Fruit fly (Drosophila melanogaster) whole organism, embryonic: ENCODE measurements around the gene CG4020.
A peak's percentile ranks its signal among the peaks of the same experiment; 100 is the strongest.

Experiments
- B-H2 ChIP-seq: fragments of 200-800 bp; sonication (Bioruptor generic); optimal IDR thresholded peaks from 2 replicates; lab custom pipeline; 2018; ENCODE audit warnings: missing biosample characterization, mild to moderate bottlenecking, missing genetic modification characterization
- BEAF-32 ChIP-seq: fragments of 200-800 bp; sonication (Bioruptor generic); optimal IDR thresholded peaks from 3 replicates; lab custom pipeline; 2017; ENCODE audit warnings: missing biosample characterization, missing genetic modification characterization, mild to moderate bottlenecking, moderate library complexity, missing genetic modification reagents
- CG10543 ChIP-seq: fragments of 200-800 bp; sonication (Bioruptor generic); optimal IDR thresholded peaks from 3 replicates; lab custom pipeline; 2017; ENCODE audit warnings: missing biosample characterization, mild to moderate bottlenecking, missing genetic modification characterization, moderate library complexity
- CG11696 ChIP-seq: fragments of 200-800 bp; sonication (Bioruptor generic); IDR thresholded peaks from 2 replicates; pipeline ENCODE4 v1.3.6; 2022; ENCODE audit warnings: missing biosample characterization, missing genetic modification characterization
- CG17328 ChIP-seq: fragments of 200-800 bp; sonication (Bioruptor generic); IDR thresholded peaks from 2 replicates; pipeline ENCODE4 v1.3.6; 2022; ENCODE audit warnings: missing biosample characterization, missing genetic modification characterization
- CG2129 ChIP-seq: fragments of 200-800 bp; sonication (Bioruptor generic); IDR thresholded peaks from 2 replicates; pipeline ENCODE4 v1.3.6; 2022; ENCODE audit warnings: missing biosample characterization, missing genetic modification characterization; ENCODE audit not compliant: partially characterized antibody
- CG30020 ChIP-seq: fragments of 200-800 bp; optimal IDR thresholded peaks from 2 replicates; lab custom pipeline; 2019; ENCODE audit warnings: missing biosample characterization, mild to moderate bottlenecking, missing genetic modification characterization, moderate library complexity
- CG31388 ChIP-seq: fragments of 200-800 bp; sonication (Bioruptor generic); optimal IDR thresholded peaks from 2 replicates; lab custom pipeline; 2016; ENCODE audit warnings: missing biosample characterization, missing genetic modification characterization
- CG34224 ChIP-seq: fragments of 200-800 bp; sonication (Bioruptor generic); IDR thresholded peaks from 3 replicates; pipeline ENCODE4 v1.3.6; 2022; ENCODE audit warnings: missing biosample characterization, missing genetic modification characterization; ENCODE audit not compliant: partially characterized antibody
- CG3995 ChIP-seq: fragments of 200-800 bp; sonication (Bioruptor generic); optimal IDR thresholded peaks from 3 replicates; lab custom pipeline; 2016; ENCODE audit warnings: missing biosample characterization, missing genetic modification characterization
- CG6791 ChIP-seq: fragments of 200-800 bp; sonication (Bioruptor generic); IDR thresholded peaks from 3 replicates; pipeline ENCODE4 v1.3.6; 2022; ENCODE audit warnings: missing biosample characterization, missing genetic modification characterization; ENCODE audit not compliant: partially characterized antibody
- Doc3 ChIP-seq: fragments of 200-800 bp; sonication (Bioruptor generic); IDR thresholded peaks from 3 replicates; pipeline ENCODE4 v1.3.6; 2022; ENCODE audit warnings: missing biosample characterization, missing genetic modification characterization; ENCODE audit not compliant: partially characterized antibody
- Drgx ChIP-seq: fragments of 200-800 bp; sonication (Bioruptor generic); IDR thresholded peaks from 2 replicates; pipeline ENCODE4 v1.3.6; 2022; ENCODE audit warnings: missing biosample characterization, missing genetic modification characterization
- E2f2 ChIP-seq: fragments of 200-800 bp; sonication (Bioruptor generic); IDR thresholded peaks from 2 replicates; pipeline ENCODE4 v1.3.6; 2022; ENCODE audit warnings: missing biosample characterization, missing genetic modification characterization
- GATAe ChIP-seq: fragments of 200-800 bp; sonication (Bioruptor generic); conservative IDR thresholded peaks from 2 replicates; pipeline ENCODE4 v1.3.6; 2022; ENCODE audit warnings: missing biosample characterization, missing genetic modification characterization
- HLH4C ChIP-seq: fragments of 200-800 bp; sonication (Bioruptor generic); IDR thresholded peaks from 3 replicates; pipeline ENCODE4 v1.3.6; 2022; ENCODE audit warnings: missing biosample characterization, missing genetic modification characterization; ENCODE audit not compliant: partially characterized antibody
- Hr51 ChIP-seq, 2 experiments: fragments of 200-800 bp; sonication (Bioruptor generic); optimal IDR thresholded peaks; 2 replicates in 1 of 2; 3 replicates in 1 of 2; lab custom pipeline; 2016 to 2018; ENCODE audit warnings: missing biosample characterization in 2 of 2, missing genetic modification characterization in 2 of 2, mild to moderate bottlenecking in 1 of 2, moderate library complexity in 1 of 2
- MBD-R2 ChIP-seq: fragments of 200-800 bp; sonication (Bioruptor generic); IDR thresholded peaks from 2 replicates; pipeline ENCODE4 v1.3.6; 2022; ENCODE audit warnings: missing biosample characterization, missing genetic modification characterization
- Scr ChIP-seq: fragments of 200-800 bp; sonication (Bioruptor generic); IDR thresholded peaks from 2 replicates; pipeline ENCODE4 v1.3.6; 2022; ENCODE audit warnings: missing biosample characterization, missing genetic modification characterization; ENCODE audit not compliant: partially characterized antibody
- bbx ChIP-seq: fragments of 200-800 bp; sonication (Bioruptor generic); IDR thresholded peaks from 2 replicates; pipeline ENCODE4 v1.3.6; 2022; ENCODE audit warnings: missing biosample characterization, missing genetic modification characterization; ENCODE audit not compliant: partially characterized antibody
- bowl ChIP-seq: fragments of 200-800 bp; sonication (Bioruptor generic); IDR thresholded peaks from 2 replicates; pipeline ENCODE4 v1.3.6; 2022; ENCODE audit warnings: missing biosample characterization, missing genetic modification characterization
- chinmo ChIP-seq: fragments of 200-800 bp; sonication (Bioruptor generic); IDR thresholded peaks from 4 replicates; pipeline ENCODE4 v1.3.6; 2022; ENCODE audit warnings: missing biosample characterization, missing genetic modification characterization; ENCODE audit not compliant: partially characterized antibody
- dmrt99B ChIP-seq: fragments of 200-800 bp; sonication (Bioruptor generic); optimal IDR thresholded peaks from 2 replicates; lab custom pipeline; 2018; ENCODE audit warnings: missing biosample characterization, mild to moderate bottlenecking, missing genetic modification characterization, moderate library complexity
- exex ChIP-seq: fragments of 200-800 bp; sonication (Bioruptor generic); optimal IDR thresholded peaks from 4 replicates; lab custom pipeline; 2018; ENCODE audit warnings: missing biosample characterization, mild to moderate bottlenecking, missing genetic modification characterization, moderate library complexity
- grn ChIP-seq: fragments of 200-800 bp; sonication (Bioruptor generic); optimal IDR thresholded peaks from 3 replicates; lab custom pipeline; 2017; ENCODE audit warnings: missing biosample characterization, missing genetic modification characterization
- hbn ChIP-seq: fragments of 200-800 bp; sonication (Bioruptor generic); IDR thresholded peaks from 2 replicates; pipeline ENCODE4 v1.3.6; 2022; ENCODE audit warnings: missing biosample characterization, missing genetic modification characterization; ENCODE audit not compliant: partially characterized antibody
- inv ChIP-seq: fragments of 200-800 bp; sonication (Bioruptor generic); IDR thresholded peaks from 2 replicates; pipeline ENCODE4 v1.3.6; 2022; ENCODE audit warnings: missing biosample characterization, missing genetic modification characterization; ENCODE audit not compliant: partially characterized antibody
- knrl ChIP-seq: fragments of 200-800 bp; sonication (Bioruptor generic); IDR thresholded peaks from 3 replicates; pipeline ENCODE4 v1.3.6; 2022; ENCODE audit warnings: missing biosample characterization, missing genetic modification characterization; ENCODE audit not compliant: partially characterized antibody
- lab ChIP-seq: fragments of 200-800 bp; sonication (Bioruptor generic); optimal IDR thresholded peaks from 3 replicates; lab custom pipeline; 2017; ENCODE audit warnings: missing biosample characterization, missing genetic modification characterization, mild to moderate bottlenecking, moderate library complexity, missing genetic modification reagents
- mirr ChIP-seq: fragments of 200-800 bp; sonication (Bioruptor generic); optimal IDR thresholded peaks from 3 replicates; lab custom pipeline; 2018; ENCODE audit warnings: missing biosample characterization, mild to moderate bottlenecking, missing genetic modification characterization
- ranshi ChIP-seq: fragments of 200-800 bp; sonication (Bioruptor generic); IDR thresholded peaks from 2 replicates; pipeline ENCODE4 v1.3.6; 2022; ENCODE audit warnings: missing biosample characterization, missing genetic modification characterization
- row ChIP-seq: fragments of 200-800 bp; sonication (Bioruptor generic); IDR thresholded peaks from 3 replicates; pipeline ENCODE4 v1.3.6; 2022; ENCODE audit warnings: missing biosample characterization, missing genetic modification characterization
- sim ChIP-seq: fragments of 200-800 bp; sonication (Bioruptor generic); IDR thresholded peaks from 2 replicates; pipeline ENCODE4 v1.3.6; 2022; ENCODE audit warnings: missing biosample characterization, missing genetic modification characterization
- sna ChIP-seq: fragments of 200-800 bp; sonication (Bioruptor generic); IDR thresholded peaks from 2 replicates; pipeline ENCODE4 v1.3.6; 2022; ENCODE audit warnings: missing biosample characterization, missing genetic modification characterization; ENCODE audit not compliant: partially characterized antibody
- sug ChIP-seq: fragments of 200-800 bp; optimal IDR thresholded peaks from 2 replicates; lab custom pipeline; 2019; ENCODE audit warnings: missing biosample characterization, mild to moderate bottlenecking, missing genetic modification characterization, moderate library complexity
- unc-4 ChIP-seq: fragments of 200-800 bp; sonication (Bioruptor generic); IDR thresholded peaks from 2 replicates; pipeline ENCODE4 v1.3.6; 2022; ENCODE audit warnings: missing biosample characterization, missing genetic modification characterization; ENCODE audit not compliant: partially characterized antibody

CG4020 gene

DNA sequence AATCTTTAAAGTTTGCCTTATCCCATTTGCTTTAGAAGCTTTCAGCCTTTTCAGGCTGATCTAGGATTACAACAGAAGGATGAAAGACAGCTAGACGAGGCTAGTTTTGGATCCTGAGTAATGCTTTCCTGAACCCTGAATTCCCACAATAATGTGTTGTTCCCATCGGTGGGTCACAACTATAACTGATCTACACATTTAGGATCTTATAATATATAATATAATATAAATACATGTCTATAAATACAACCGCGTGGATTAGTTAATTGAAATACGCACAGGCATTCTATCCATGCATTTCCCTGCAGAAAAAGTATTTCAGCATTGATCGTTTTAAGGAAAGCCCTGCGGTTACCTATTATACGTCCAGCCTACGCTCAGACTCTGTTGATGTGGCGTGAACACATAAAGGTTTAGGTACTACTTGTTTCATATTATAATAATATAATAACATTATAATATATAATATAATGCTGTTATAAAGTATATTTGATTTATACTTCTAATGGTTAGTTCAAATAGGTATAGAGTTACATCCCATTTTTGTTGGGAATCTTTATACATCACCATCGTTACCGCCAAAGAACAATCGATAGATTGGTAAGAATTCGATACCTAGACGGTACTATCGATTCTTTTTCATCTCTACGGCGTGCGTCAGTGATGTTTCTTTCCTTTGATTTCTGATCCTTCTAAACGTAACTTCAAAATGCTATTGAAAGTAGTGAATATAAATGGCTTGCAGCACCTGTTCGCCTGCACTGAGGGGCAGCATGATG is 39.7 kb downstream of the CG4020 start, which contains the start of gene CG32756 (continued):
- 0 out of 2 replicates have a peak, but pooled peaks have one; percentile 26 for TF ChIP-seq MBD-R2 (GFP tag; lab: Robert Waterston, UW)
- TF ChIP-seq hbn (GFP tag; lab: Robert Waterston, UW) = peak; percentile 56
- TF ChIP-seq inv (GFP tag; lab: Robert Waterston, UW) = peak; percentile 53; the same call in 1 of the 2 replicates
- peak; percentile 64; the same call in 2 of the 3 replicates for TF ChIP-seq knrl (GFP tag; lab: Robert Waterston, UW)
- TF ChIP-seq row (GFP tag; lab: Robert Waterston, UW) = 0 out of 3 replicates have a peak, but pooled peaks have one; percentile 37
- peak; percentile 66 for TF ChIP-seq CG30020
- peak; percentile 63 for TF ChIP-seq CG34224 (GFP tag; lab: Robert Waterston, UW)
- peak; percentile 50; the same call in 1 of the 3 replicates for TF ChIP-seq Doc3
- peak; percentile 66 for TF ChIP-seq E2f2 (GFP tag; lab: Robert Waterston, UW)
- TF ChIP-seq Scr (GFP tag; lab: Robert Waterston, UW) = peak; percentile 72
- peak; percentile 38 for TF ChIP-seq BEAF-32 (GFP tag; lab: Kevin White, UChicago)
- TF ChIP-seq CG2129 (GFP tag; lab: Robert Waterston, UW) = peak; percentile 31; the same call in 1 of the 2 replicates
- TF ChIP-seq unc-4 = peak; percentile 65; the same call in 1 of the 2 replicates
- peak; percentile 52; the same call in 1 of the 2 replicates for TF ChIP-seq sna (GFP tag; lab: Robert Waterston, UW)
- TF ChIP-seq CG6791 (GFP tag; lab: Robert Waterston, UW) = peak; percentile 77
- TF ChIP-seq HLH4C = peak; percentile 68

DNA sequence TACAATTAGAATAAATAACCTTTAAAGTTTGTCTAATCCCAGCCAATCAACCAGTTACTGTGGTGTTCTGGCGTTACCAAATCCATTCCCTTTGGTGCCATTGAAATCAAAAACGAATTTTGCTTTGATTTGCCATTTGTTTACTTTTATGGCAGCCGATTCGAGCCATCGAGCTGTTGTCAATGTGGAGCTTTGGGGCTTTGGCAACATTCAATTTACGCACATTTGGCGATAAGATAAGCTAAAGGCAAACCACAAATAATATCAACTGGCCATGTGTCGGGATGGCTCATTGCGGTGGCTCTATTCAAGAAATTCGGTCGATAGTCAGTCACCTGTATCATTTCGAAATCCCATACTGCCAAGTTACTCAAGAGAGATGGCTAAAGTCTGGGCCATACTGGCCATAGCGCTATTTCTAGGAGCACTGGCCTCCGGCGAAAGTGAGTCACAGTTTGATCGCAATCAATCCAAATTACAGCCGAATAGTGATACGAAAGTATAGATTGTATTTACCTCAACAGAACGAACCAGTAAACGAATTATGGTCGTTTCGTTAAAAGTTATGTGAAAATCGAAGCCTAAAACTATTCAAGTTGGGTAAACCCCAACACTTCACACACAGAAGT is 42.4 kb downstream of the CG4020 start, which contains the start of gene CG6041:
Gene CG6041 (plus strand): TSS at position 291 of the 629 bp plus-strand sequence.
- TF ChIP-seq sug (tag; lab: Kevin White, UChicago) (peak; percentile 46), CG3995 (GFP tag; lab: Kevin White, UChicago) (peak; percentile 23), mirr (GFP tag; lab: Kevin White, UChicago) (peak; percentile 7), ranshi (no peak), chinmo (0 out of 4 replicates have a peak, but pooled peaks have one; percentile 27), MBD-R2 (GFP tag; lab: Robert Waterston, UW) (no peak), bowl (no peak), Drgx (GFP tag; lab: Robert Waterston, UW) (no peak), CG17328 (no peak), grn (GFP tag; lab: Kevin White, UChicago) (peak; percentile 61), lab (GFP tag; lab: Kevin White, UChicago) (peak; percentile 33), CG11696 (no peak), dmrt99B (tag; lab: Kevin White, UChicago) (no peak), GATAe (0 out of 2 replicates have a peak, but pooled peaks have one; percentile 22), exex (peak; percentile 91), B-H2 (GFP tag; lab: Kevin White, UChicago) (peak; percentile 15), Hr51 (GFP tag; optimal IDR thresholded peaks at IDR 0.05; lab: Kevin White, UChicago) (no peak), CG10543 (GFP tag; lab: Kevin White, UChicago) (peak; percentile 13), bbx (GFP tag; lab: Robert Waterston, UW) (no peak), CG31388 (GFP tag; lab: Kevin White, UChicago) (no peak), sim (GFP tag; lab: Robert Waterston, UW) (no peak)
